Worm (Caenorhabditis elegans) whole organism, L4/young adult: Measurements from ENCODE around the gene alh-9.

Experiments
- dao-5 ChIP-seq: sonication (generic microtip); optimal IDR thresholded peaks from 2 replicates; lab custom pipeline; 2016; ENCODE audit warnings: missing genotype, missing genetic modification characterization, moderate library complexity, missing compliant biosample characterization
- him-1 ChIP-seq: sonication (generic microtip); optimal IDR thresholded peaks from 2 replicates; lab custom pipeline; 2016; ENCODE audit warnings: missing genotype, missing genetic modification reagents, missing genetic modification characterization, missing compliant biosample characterization

DNA sequence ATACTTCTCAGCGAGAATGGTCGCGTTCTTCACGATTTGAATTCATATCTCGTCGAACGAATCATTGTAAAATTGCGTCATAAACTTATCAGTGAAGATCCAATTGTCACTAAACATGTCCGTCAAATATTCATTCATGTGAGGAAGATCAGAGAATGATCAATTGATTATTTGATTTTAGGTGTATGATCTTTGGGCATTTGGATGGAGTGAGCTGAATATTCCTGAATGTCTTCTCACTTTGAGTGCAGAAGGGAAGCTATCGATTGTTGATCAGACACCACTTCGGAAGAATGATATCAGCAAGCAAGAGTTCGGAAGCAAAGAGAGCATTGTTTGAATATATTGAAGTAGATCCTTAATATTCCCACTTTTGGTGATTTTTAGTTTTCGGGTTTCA, 18.4 kb downstream of the alh-9 start:
- no peak for TF ChIP-seq dao-5
- no peak for TF ChIP-seq him-1 (tag; lab: Kevin White, UChicago)
